Worm (Caenorhabditis elegans) whole organism, L4 larva: Measurements from ENCODE around the gene lgc-5.

ENCODE experiments used
- F26F4.8 ChIP-seq: fragments of 200-800 bp; sonication (Bioruptor generic); conservative IDR thresholded peaks from 2 replicates; pipeline ENCODE4 v1.3.6; 2022; ENCODE audit warnings: missing genetic modification characterization, missing compliant biosample characterization
- F49E8.2 ChIP-seq: sonication (generic microtip); optimal IDR thresholded peaks from 2 replicates; lab custom pipeline; 2016; ENCODE audit warnings: missing compliant biosample characterization, mild to moderate bottlenecking, missing genetic modification characterization, borderline replicate concordance
- T20F7.1 ChIP-seq: fragments of 200-800 bp; sonication (Bioruptor generic); optimal IDR thresholded peaks from 2 replicates; lab custom pipeline; 2018; ENCODE audit warnings: mild to moderate bottlenecking, missing genetic modification characterization, missing compliant biosample characterization
- Y48G9A.11 ChIP-seq: fragments of 200-800 bp; sonication (Bioruptor generic); IDR thresholded peaks from 2 replicates; pipeline ENCODE4 v1.3.6; 2022; ENCODE audit warnings: missing genetic modification reagents, missing genetic modification characterization, missing compliant biosample characterization
- ZK546.5 ChIP-seq, 2 experiments: sonication (generic microtip); optimal IDR thresholded peaks; 2 replicates each; lab custom pipeline; 2017; ENCODE audit warnings: missing biosample characterization in 2 of 2, missing genetic modification characterization in 2 of 2
- aha-1 ChIP-seq: fragments of 150-350 bp; peaks from one replicate; lab custom pipeline; 2014; ENCODE audit warnings: missing biosample characterization, missing genetic modification characterization
- aly-2 ChIP-seq: sonication (generic microtip); optimal IDR thresholded peaks from 2 replicates; lab custom pipeline; 2018; ENCODE audit warnings: missing biosample characterization, missing genetic modification characterization
- ama-1 ChIP-seq: fragments of 150-350 bp; optimal IDR thresholded peaks from 2 replicates; lab custom pipeline; 2014; ENCODE audit warnings: inconsistent platforms, mixed read lengths
- arid-1 ChIP-seq: fragments of 200-800 bp; sonication (Bioruptor generic); conservative IDR thresholded peaks from 2 replicates; pipeline ENCODE4 v1.3.6; 2022; ENCODE audit warnings: missing genetic modification reagents, missing genetic modification characterization, missing compliant biosample characterization
- attf-4 ChIP-seq: sonication (generic microtip); optimal IDR thresholded peaks from 3 replicates; lab custom pipeline; 2017; ENCODE audit warnings: missing biosample characterization, missing genetic modification characterization
- ceh-20 ChIP-seq: fragments of 200-800 bp; sonication (Bioruptor generic); IDR thresholded peaks from 2 replicates; pipeline ENCODE4 v1.3.6; 2022; ENCODE audit warnings: missing genetic modification reagents, missing genetic modification characterization, missing compliant biosample characterization
- ceh-28 ChIP-seq: fragments of 150-350 bp; optimal IDR thresholded peaks from 2 replicates; lab custom pipeline; 2014; ENCODE audit warnings: missing biosample characterization, missing genetic modification reagents, missing genetic modification characterization
- ceh-62 ChIP-seq: sonication (generic microtip); optimal IDR thresholded peaks from 2 replicates; lab custom pipeline; 2017; ENCODE audit warnings: missing biosample characterization, missing genetic modification characterization
- ces-1 ChIP-seq: fragments of 150-350 bp; sonication (generic microtip); optimal IDR thresholded peaks from 4 replicates; lab custom pipeline; 2014; ENCODE audit warnings: missing biosample characterization, missing genetic modification reagents, missing genetic modification characterization
- cey-2 ChIP-seq: sonication (generic microtip); optimal IDR thresholded peaks from 3 replicates; lab custom pipeline; 2017; ENCODE audit warnings: missing genetic modification characterization, mild to moderate bottlenecking, missing compliant biosample characterization, antibody characterized with exemption, borderline replicate concordance; ENCODE audit not compliant: insufficient read depth
- ctbp-1 ChIP-seq: fragments of 200-800 bp; sonication (Bioruptor generic); IDR thresholded peaks from 2 replicates; pipeline ENCODE4 v1.3.6; 2022; ENCODE audit warnings: missing genetic modification reagents, missing genetic modification characterization, missing compliant biosample characterization
- duxl-1 ChIP-seq: sonication (generic microtip); optimal IDR thresholded peaks from 2 replicates; lab custom pipeline; 2016; ENCODE audit warnings: mild to moderate bottlenecking, missing genetic modification characterization, moderate library complexity, missing compliant biosample characterization; ENCODE audit not compliant: poor library complexity
- dve-1 ChIP-seq: sonication (generic microtip); optimal IDR thresholded peaks from 2 replicates; lab custom pipeline; 2017; ENCODE audit warnings: antibody characterized with exemption, mild to moderate bottlenecking, missing genetic modification characterization, missing compliant biosample characterization; ENCODE audit not compliant: insufficient read depth
- egl-43 ChIP-seq: fragments of 200-800 bp; sonication (Bioruptor generic); IDR thresholded peaks from 2 replicates; pipeline ENCODE4 v1.3.6; 2022; ENCODE audit warnings: missing genetic modification reagents, missing genetic modification characterization, missing compliant biosample characterization
- fos-1 ChIP-seq: fragments of 150-350 bp; optimal IDR thresholded peaks from 2 replicates; lab custom pipeline; 2014; ENCODE audit warnings: missing biosample characterization, missing genetic modification characterization
- hlh-11 ChIP-seq: fragments of 200-800 bp; sonication (Bioruptor generic); optimal IDR thresholded peaks from 2 replicates; lab custom pipeline; 2018; ENCODE audit warnings: mild to moderate bottlenecking, missing genetic modification characterization, missing compliant biosample characterization
- hlh-30 ChIP-seq: sonication (generic microtip); optimal IDR thresholded peaks from 2 replicates; lab custom pipeline; 2017; ENCODE audit warnings: antibody characterized with exemption, mild to moderate bottlenecking, missing genetic modification characterization, missing compliant biosample characterization; ENCODE audit not compliant: insufficient read depth
- hmg-1.1 ChIP-seq: fragments of 200-800 bp; sonication (Bioruptor generic); IDR thresholded peaks from 2 replicates; pipeline ENCODE4 v1.3.6; 2022; ENCODE audit warnings: missing genetic modification reagents, missing genetic modification characterization, missing compliant biosample characterization
- lim-7 ChIP-seq: fragments of 200-800 bp; sonication (Bioruptor generic); IDR thresholded peaks from 2 replicates; pipeline ENCODE4 v1.3.6; 2022; ENCODE audit warnings: missing genetic modification characterization, missing compliant biosample characterization
- lin-1 ChIP-seq: fragments of 200-800 bp; sonication (Bioruptor generic); IDR thresholded peaks from 2 replicates; pipeline ENCODE4 v1.3.6; 2022; ENCODE audit warnings: missing genetic modification reagents, missing genetic modification characterization, missing compliant biosample characterization
- lin-13 ChIP-seq: fragments of 150-350 bp; optimal IDR thresholded peaks from 2 replicates; lab custom pipeline; 2014; ENCODE audit warnings: missing biosample characterization, missing genetic modification reagents, missing genetic modification characterization
- lin-38 ChIP-seq: fragments of 200-800 bp; sonication (Bioruptor generic); IDR thresholded peaks from 2 replicates; pipeline ENCODE4 v1.3.6; 2022; ENCODE audit warnings: missing genetic modification reagents, missing genetic modification characterization, missing compliant biosample characterization
- madf-5 ChIP-seq, 2 experiments: fragments of 200-800 bp; sonication (Bioruptor generic); IDR thresholded peaks; 2 replicates each; pipeline ENCODE4 v1.3.6; 2022; ENCODE audit warnings: missing compliant biosample characterization in 2 of 2, missing genetic modification characterization in 2 of 2
- madf-9 ChIP-seq: fragments of 200-800 bp; sonication (Bioruptor generic); conservative IDR thresholded peaks from 2 replicates; pipeline ENCODE4 v1.3.6; 2022; ENCODE audit warnings: missing genetic modification reagents, missing genetic modification characterization, missing compliant biosample characterization
- mep-1 ChIP-seq: fragments of 150-350 bp; sonication (generic microtip); optimal IDR thresholded peaks from 3 replicates; lab custom pipeline; 2014; ENCODE audit warnings: missing biosample characterization, missing genetic modification characterization
- mes-2 ChIP-seq: sonication (generic microtip); optimal IDR thresholded peaks from 2 replicates; lab custom pipeline; 2016; ENCODE audit warnings: missing genotype, mild to moderate bottlenecking, missing genetic modification characterization, missing compliant biosample characterization; ENCODE audit not compliant: poor library complexity, severe bottlenecking
- mxl-2 ChIP-seq: fragments of 200-800 bp; sonication (Bioruptor generic); conservative IDR thresholded peaks from 2 replicates; pipeline ENCODE4 v1.3.6; 2022; ENCODE audit warnings: missing genetic modification reagents, missing genetic modification characterization, missing compliant biosample characterization
- mxl-3 ChIP-seq: fragments of 200-800 bp; sonication (Bioruptor generic); optimal IDR thresholded peaks from 2 replicates; lab custom pipeline; 2018; ENCODE audit warnings: mild to moderate bottlenecking, missing genetic modification characterization, missing compliant biosample characterization
- nhr-102 ChIP-seq: sonication (generic microtip); optimal IDR thresholded peaks from 2 replicates; lab custom pipeline; 2016; ENCODE audit warnings: mild to moderate bottlenecking, missing genetic modification characterization, moderate library complexity, missing compliant biosample characterization
- nhr-11 ChIP-seq: fragments of 150-350 bp; optimal IDR thresholded peaks from 2 replicates; lab custom pipeline; 2014; ENCODE audit warnings: missing biosample characterization, missing genetic modification characterization
- nhr-237 ChIP-seq: sonication (generic microtip); optimal IDR thresholded peaks from 2 replicates; lab custom pipeline; 2017; ENCODE audit warnings: missing biosample characterization, missing genetic modification characterization
- nhr-28 ChIP-seq: fragments of 150-350 bp; optimal IDR thresholded peaks from 2 replicates; lab custom pipeline; 2014; ENCODE audit warnings: missing biosample characterization, missing genetic modification characterization
- nhr-48 ChIP-seq: sonication (generic microtip); optimal IDR thresholded peaks from 2 replicates; lab custom pipeline; 2016; ENCODE audit warnings: mild to moderate bottlenecking, missing genetic modification characterization, missing compliant biosample characterization
- nhr-76 ChIP-seq: fragments of 150-350 bp; optimal IDR thresholded peaks from 2 replicates; lab custom pipeline; 2014; ENCODE audit warnings: missing biosample characterization, missing genetic modification characterization
- nhr-77 ChIP-seq: fragments of 150-350 bp; optimal IDR thresholded peaks from 2 replicates; lab custom pipeline; 2014; ENCODE audit warnings: missing biosample characterization, missing genetic modification characterization
- pha-4 ChIP-seq, 2 experiments: fragments of 150-350 bp in 1 of 2; fragments of 200-800 bp in 1 of 2; sonication (Bioruptor generic) in 1 of 2; IDR thresholded peaks in 1 of 2; optimal IDR thresholded peaks in 1 of 2; 2 replicates each; pipeline versions ENCODE4 v1.3.6 to Lab custom; 2014 to 2022; ENCODE audit warnings: missing genetic modification characterization in 2 of 2, missing genetic modification reagents in 2 of 2, missing biosample characterization in 1 of 2, missing compliant biosample characterization in 1 of 2
- saeg-2 ChIP-seq: fragments of 200-800 bp; sonication (Bioruptor generic); IDR thresholded peaks from 2 replicates; pipeline ENCODE4 v1.3.6; 2022; ENCODE audit warnings: missing genetic modification reagents, missing genetic modification characterization, missing compliant biosample characterization
- spr-3 ChIP-seq: fragments of 200-800 bp; sonication (Bioruptor generic); optimal IDR thresholded peaks from 2 replicates; lab custom pipeline; 2018; ENCODE audit warnings: mild to moderate bottlenecking, missing genetic modification characterization, missing compliant biosample characterization
- unc-39 ChIP-seq: sonication (generic microtip); optimal IDR thresholded peaks from 2 replicates; lab custom pipeline; 2017; ENCODE audit warnings: missing biosample characterization, missing genetic modification characterization
- zip-2 ChIP-seq: fragments of 150-350 bp; optimal IDR thresholded peaks from 2 replicates; lab custom pipeline; 2014; ENCODE audit warnings: missing biosample characterization, missing genetic modification characterization
- ztf-7 ChIP-seq: fragments of 150-350 bp; optimal IDR thresholded peaks from 2 replicates; lab custom pipeline; 2014; ENCODE audit warnings: missing biosample characterization, missing genetic modification characterization

lgc-5 gene

DNA sequence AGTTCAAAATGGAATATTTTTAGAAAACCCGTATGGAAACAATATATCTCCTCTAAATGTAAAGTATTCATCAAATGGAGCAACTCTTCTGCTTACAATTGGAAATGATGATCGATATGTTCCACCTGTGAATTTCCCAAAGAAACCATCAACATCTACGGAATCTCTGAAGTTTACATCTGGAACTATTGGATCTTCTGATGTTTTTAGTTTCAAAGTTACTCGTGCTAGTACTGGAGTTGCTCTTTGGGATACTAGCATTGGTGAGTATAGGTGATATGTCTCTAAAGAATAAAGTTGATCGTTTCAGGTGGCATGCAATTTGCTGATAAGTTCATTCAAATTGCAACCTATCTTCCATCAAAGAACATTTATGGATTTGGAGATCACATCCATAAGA, 25.4 kb downstream of the lgc-5 start:
- TF ChIP-seq aha-1 (tag; lab: Kevin White, UChicago) (peak; percentile 93), mxl-2 (GFP tag; lab: Robert Waterston, UW) (no peak)

DNA sequence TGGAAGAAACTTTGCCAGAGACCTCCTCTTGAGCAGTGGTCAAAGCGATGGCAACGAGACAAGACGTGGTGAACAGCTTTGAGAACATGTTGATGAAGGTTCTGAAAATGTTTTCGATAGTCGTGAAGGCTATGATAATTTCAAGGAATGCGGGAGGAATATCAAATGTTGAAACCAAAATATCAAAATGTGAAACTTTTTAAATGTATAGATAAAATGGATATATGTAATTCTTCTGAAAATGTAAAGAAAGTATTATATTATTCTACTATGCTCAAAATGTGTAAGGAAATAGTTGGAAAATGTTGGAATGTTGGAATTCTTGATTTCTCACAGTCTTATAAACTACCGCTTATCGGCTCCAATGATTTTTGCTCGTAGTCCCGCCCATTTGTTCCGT, 26.6 kb downstream of the lgc-5 start, which contains the start of gene D2096.6:
TSS of gene D2096.6 (minus strand) at position 101 of the 400 bp plus-strand sequence.
- no peak for TF ChIP-seq hlh-11 (tag; lab: Kevin White, UChicago)
- TF ChIP-seq cey-2 (tag; lab: Kevin White, UChicago) = no peak
- TF ChIP-seq ctbp-1 (GFP tag; lab: Robert Waterston, UW) = no peak
- no peak for TF ChIP-seq madf-9 (GFP tag; lab: Robert Waterston, UW)
- no peak for TF ChIP-seq hmg-1.1 (GFP tag; lab: Robert Waterston, UW)
- TF ChIP-seq ztf-7 (tag; lab: Kevin White, UChicago) = no peak
- no peak for TF ChIP-seq unc-39
- TF ChIP-seq Y48G9A.11 (GFP tag; lab: Robert Waterston, UW) = no peak
- TF ChIP-seq egl-43 = no peak
- TF ChIP-seq dve-1 (tag; lab: Kevin White, UChicago) = no peak
- TF ChIP-seq pha-4 (GFP tag; IDR thresholded peaks at IDR 0.05; lab: Robert Waterston, UW) = no peak
- TF ChIP-seq pha-4 (tag; optimal IDR thresholded peaks at IDR 0.05; lab: Kevin White, UChicago) = no peak
- no peak for TF ChIP-seq F49E8.2 (tag; lab: Kevin White, UChicago)

DNA sequence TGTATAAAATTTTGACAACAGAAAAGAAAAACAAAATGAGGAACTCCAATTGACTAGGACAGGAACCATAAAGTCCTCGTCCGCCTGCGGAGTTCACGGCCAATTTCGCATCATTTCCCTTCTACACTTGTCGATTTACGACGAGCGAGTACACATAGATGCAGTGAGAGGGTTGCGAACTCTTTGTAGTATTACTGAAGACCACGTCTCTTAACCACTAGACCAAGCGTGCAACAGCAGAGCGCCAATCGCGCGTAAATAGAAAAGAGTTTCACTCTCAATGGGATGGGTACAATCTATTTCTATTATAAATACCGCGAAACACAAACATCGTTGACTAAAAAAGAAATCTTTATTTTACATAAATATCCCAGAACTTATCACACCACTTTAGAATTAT, 32.9 kb downstream of the lgc-5 start:
- TF ChIP-seq ZK546.5 (tag; optimal IDR thresholded peaks at IDR 0.05; lab: Kevin White, UChicago) = no peak
- TF ChIP-seq aha-1 (tag; lab: Kevin White, UChicago) = peak; percentile 96
- TF ChIP-seq mxl-2 (GFP tag; lab: Robert Waterston, UW) = no peak
- 0 out of 2 replicates have a peak, but pooled peaks have one; percentile 49 for TF ChIP-seq lin-1 (GFP tag; lab: Robert Waterston, UW)
- TF ChIP-seq lin-13 (GFP tag; lab: Kevin White, UChicago) = peak; percentile 71
- TF ChIP-seq aly-2 (tag; lab: Kevin White, UChicago) = no peak
- peak; percentile 65 for TF ChIP-seq duxl-1
- peak; percentile 13 for TF ChIP-seq zip-2
- TF ChIP-seq pha-4 (GFP tag; IDR thresholded peaks at IDR 0.05; lab: Robert Waterston, UW) = peak; percentile 89
- TF ChIP-seq pha-4 (tag; optimal IDR thresholded peaks at IDR 0.05; lab: Kevin White, UChicago) = peak; percentile 61
- peak; percentile 82 for TF ChIP-seq arid-1 (GFP tag; lab: Robert Waterston, UW)
- TF ChIP-seq spr-3 = peak; percentile 51
- TF ChIP-seq lin-38 (GFP tag; lab: Robert Waterston, UW) = peak; percentile 79
- TF ChIP-seq nhr-48 = peak; percentile 46
- TF ChIP-seq saeg-2 (GFP tag; lab: Robert Waterston, UW) = no peak
- peak; percentile 73 for TF ChIP-seq T20F7.1 (GFP tag; lab: Kevin White, UChicago)
- peak; percentile 60; the same call in 1 of the 2 replicates for TF ChIP-seq F26F4.8 (GFP tag; lab: Robert Waterston, UW)
- TF ChIP-seq nhr-28 (tag; lab: Kevin White, UChicago) = peak; percentile 65
- TF ChIP-seq ama-1 (lab: Kevin White, UChicago) = peak; percentile 60
- no peak for TF ChIP-seq ces-1 (GFP tag; lab: Kevin White, UChicago)
- TF ChIP-seq hlh-30 (tag; lab: Kevin White, UChicago) = peak; percentile 64
- peak; percentile 84 for TF ChIP-seq egl-43
- TF ChIP-seq mxl-3 (GFP tag; lab: Kevin White, UChicago) = peak; percentile 45
- TF ChIP-seq lim-7 (GFP tag; lab: Robert Waterston, UW) = peak; percentile 76
- TF ChIP-seq nhr-11 (tag; lab: Kevin White, UChicago) = peak; percentile 57
- no peak for TF ChIP-seq ceh-28
- no peak for TF ChIP-seq nhr-237 (tag; lab: Kevin White, UChicago)
- peak; percentile 88 for TF ChIP-seq hmg-1.1 (GFP tag; lab: Robert Waterston, UW)
- peak; percentile 87 for TF ChIP-seq mep-1 (tag; lab: Kevin White, UChicago)
- peak; percentile 57 for TF ChIP-seq ztf-7 (tag; lab: Kevin White, UChicago)
- peak; percentile 48 for TF ChIP-seq nhr-77 (tag; lab: Kevin White, UChicago)
- no peak for TF ChIP-seq fos-1
- TF ChIP-seq madf-5 (GFP tag; IDR thresholded peaks at IDR 0.05; lab: Robert Waterston, UW) = peak; percentile 78 to 86; a peak in 3 of 4 replicates
- TF ChIP-seq ceh-20 (GFP tag; lab: Robert Waterston, UW) = peak; percentile 57; the same call in 1 of the 2 replicates
- peak; percentile 61 for TF ChIP-seq nhr-102 (tag; lab: Kevin White, UChicago)
- TF ChIP-seq attf-4 (tag; lab: Kevin White, UChicago) = no peak
- TF ChIP-seq ceh-62 (tag; lab: Kevin White, UChicago) = no peak
- TF ChIP-seq nhr-76 = no peak
- peak; percentile 89 for TF ChIP-seq mes-2 (tag; lab: Kevin White, UChicago)
